Worm (Caenorhabditis elegans) whole organism, mixed stage, embryonic: Measurements from ENCODE around the gene capg-2.

Source experiments
- blmp-1 ChIP-seq: fragments of 150-350 bp; optimal IDR thresholded peaks from 2 replicates; lab custom pipeline; 2014; ENCODE audit warnings: missing biosample characterization, missing genetic modification characterization
- mab-5 ChIP-seq: fragments of 150-350 bp; optimal IDR thresholded peaks from 2 replicates; lab custom pipeline; 2014; ENCODE audit warnings: missing biosample characterization, missing genetic modification characterization
- nhr-12 ChIP-seq: fragments of 150-350 bp; optimal IDR thresholded peaks from 2 replicates; lab custom pipeline; 2014; ENCODE audit warnings: missing biosample characterization, missing genetic modification characterization
- nhr-28 ChIP-seq: fragments of 150-350 bp; optimal IDR thresholded peaks from 2 replicates; lab custom pipeline; 2014; ENCODE audit warnings: missing biosample characterization, missing genetic modification characterization
- nhr-76 ChIP-seq: sonication (generic microtip); optimal IDR thresholded peaks from 2 replicates; lab custom pipeline; 2017; ENCODE audit warnings: missing biosample characterization, missing genetic modification characterization
- ztf-11 ChIP-seq: fragments of 150-350 bp; optimal IDR thresholded peaks from 2 replicates; lab custom pipeline; 2014; ENCODE audit warnings: missing biosample characterization, missing genetic modification characterization

DNA sequence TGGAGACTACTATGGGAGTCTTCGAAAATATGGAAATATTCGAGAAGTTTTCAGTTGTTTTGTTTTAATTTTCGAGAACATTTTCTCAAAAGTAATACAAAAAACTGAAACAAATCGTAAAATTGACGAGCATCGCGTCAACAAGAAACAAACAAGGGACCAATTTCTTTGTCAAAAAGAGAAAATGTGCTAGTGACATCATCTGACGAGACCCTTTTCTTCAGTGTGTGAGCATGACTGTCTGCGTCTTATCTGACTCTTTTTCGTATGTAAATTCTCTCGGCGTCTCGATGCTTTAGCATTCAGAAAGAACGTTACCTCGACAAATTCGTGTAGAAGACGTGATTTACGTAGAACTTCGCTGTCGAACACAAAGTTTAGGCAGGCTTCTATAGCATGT lies 16.0 kb downstream of the capg-2 start:
- no peak for TF ChIP-seq mab-5 (tag; lab: Kevin White, UChicago)
- no peak for TF ChIP-seq blmp-1 (tag; lab: Kevin White, UChicago)
- TF ChIP-seq ztf-11 (tag; lab: Kevin White, UChicago), result no peak
- no peak for TF ChIP-seq nhr-76 (tag; lab: Kevin White, UChicago)
- no peak for TF ChIP-seq nhr-12 (tag; lab: Kevin White, UChicago)
- TF ChIP-seq nhr-28 (tag; lab: Kevin White, UChicago), result no peak
